Worm (Caenorhabditis elegans): ENCODE data around the gene nlp-78.

DNA sequence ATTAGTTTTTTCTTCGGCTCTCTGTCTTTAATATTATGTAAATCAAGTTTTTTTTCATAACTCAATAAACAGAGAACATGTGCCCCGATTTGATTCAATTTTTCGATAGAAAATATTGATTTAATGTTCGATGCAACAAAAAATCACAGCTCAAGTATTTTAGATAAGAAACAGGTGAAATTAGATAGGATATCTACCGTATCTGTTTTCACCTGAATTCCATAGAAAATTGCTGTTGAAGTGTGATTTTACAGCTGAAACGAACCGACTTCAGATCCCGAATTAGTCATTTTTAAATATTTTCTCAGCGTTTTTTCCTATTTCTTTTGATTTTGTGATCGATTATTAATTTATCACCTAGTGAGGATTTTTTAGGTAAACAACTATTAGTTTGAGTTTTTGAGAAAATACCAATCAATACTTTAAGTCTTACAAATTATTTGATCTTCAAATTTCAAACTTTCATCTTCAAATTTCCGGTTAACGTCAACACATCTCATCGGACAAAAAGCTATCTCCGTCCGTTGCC is 3.3 kb downstream of the nlp-78 start, which contains the start of gene Y9C2UA.1:
- no peak for TF ChIP-seq snpc-4 (tag; optimal IDR thresholded peaks at IDR 0.05)
- no peak for TF ChIP-seq nhr-6 (tag; optimal IDR thresholded peaks at IDR 0.05)
- TF ChIP-seq fos-1 (tag; optimal IDR thresholded peaks at IDR 0.05): no peak
- no peak for TF ChIP-seq blmp-1 (tag; optimal IDR thresholded peaks at IDR 0.05; ENCODE audit: insufficient read depth)
- TF ChIP-seq elt-3 (tag; optimal IDR thresholded peaks at IDR 0.05): no peak
- no peak for TF ChIP-seq sma-9 (GFP tag; optimal IDR thresholded peaks at IDR 0.05)
- TF ChIP-seq sma-9 (tag; optimal IDR thresholded peaks at IDR 0.05): no peak
- no peak for TF ChIP-seq elt-1 (tag; optimal IDR thresholded peaks at IDR 0.05)
- no peak for TF ChIP-seq nhr-77 (tag; optimal IDR thresholded peaks at IDR 0.05)
- TF ChIP-seq skn-1 (tag; optimal IDR thresholded peaks at IDR 0.05): no peak
- no peak for TF ChIP-seq aly-2 (tag; optimal IDR thresholded peaks at IDR 0.05)
- TF ChIP-seq unc-39 (tag; optimal IDR thresholded peaks at IDR 0.05): no peak
- no peak for TF ChIP-seq nhr-129 (tag; optimal IDR thresholded peaks at IDR 0.05)

Measured in whole organism, L2 larva.